Worm (Caenorhabditis elegans): Measurements from ENCODE around the gene frpr-8.

frpr-8 gene

ce11 chrX:8750209-8750608 is 52.6 kb downstream of the frpr-8 start (continued):
- TF ChIP-seq F49E8.2 (tag; optimal IDR thresholded peaks at IDR 0.05; ENCODE audit: borderline replicate concordance), result no peak
- TF ChIP-seq daf-16 (GFP tag; optimal IDR thresholded peaks at IDR 0.05), result no peak
- peak; percentile 73 for TF ChIP-seq daf-16 (tag; optimal IDR thresholded peaks at IDR 0.05)
- peak; percentile 17 for TF ChIP-seq gei-8 (GFP tag; optimal IDR thresholded peaks at IDR 0.05)
- no peak for TF ChIP-seq ceh-62 (tag; optimal IDR thresholded peaks at IDR 0.05)
- TF ChIP-seq nhr-48 (tag; optimal IDR thresholded peaks at IDR 0.05), result peak; percentile 55
- TF ChIP-seq nhr-25 (tag; optimal IDR thresholded peaks at IDR 0.05; ENCODE audit: borderline replicate concordance, insufficient read depth), result no peak
- peak in 1 of 2 experiments; percentile 71 for TF ChIP-seq mdl-1 (tag; optimal IDR thresholded peaks at IDR 0.05)
- TF ChIP-seq ZK337.2 (GFP tag; IDR thresholded peaks at IDR 0.05), result no peak
- TF ChIP-seq zip-2 (tag; optimal IDR thresholded peaks at IDR 0.05), result no peak
- TF ChIP-seq unc-62 (GFP tag; optimal IDR thresholded peaks at IDR 0.05 in 1 of 2), result peak in 1 of 2 experiments; percentile 76
- TF ChIP-seq unc-62 (tag; optimal IDR thresholded peaks at IDR 0.05), result no peak
- TF ChIP-seq hlh-11 (tag; optimal IDR thresholded peaks at IDR 0.05), result peak; percentile 80
- no peak for TF ChIP-seq ceh-20 (GFP tag; IDR thresholded peaks at IDR 0.05)
- no peak for TF ChIP-seq hif-1 (tag; optimal IDR thresholded peaks at IDR 0.05)
- no peak for TF ChIP-seq egl-43 (GFP tag; IDR thresholded peaks at IDR 0.05)
- TF ChIP-seq mxl-2 (GFP tag; conservative IDR thresholded peaks at IDR 0.05), result 0 out of 2 replicates have a peak, but pooled peaks have one; percentile 32
- TF ChIP-seq nhr-42 (GFP tag; IDR thresholded peaks at IDR 0.05), result no peak
- peak; percentile 49 for TF ChIP-seq mxl-3 (GFP tag; optimal IDR thresholded peaks at IDR 0.05)
- peak; percentile 24 for TF ChIP-seq nhr-6 (tag; optimal IDR thresholded peaks at IDR 0.05)
- TF ChIP-seq skn-1 (tag; optimal IDR thresholded peaks at IDR 0.05), result no peak
- no peak for TF ChIP-seq nhr-76 (tag; optimal IDR thresholded peaks at IDR 0.05)
- no peak for TF ChIP-seq lin-38 (GFP tag; IDR thresholded peaks at IDR 0.05)
- no peak for TF ChIP-seq egl-27 (tag; optimal IDR thresholded peaks at IDR 0.05)
- TF ChIP-seq duxl-1 (tag; optimal IDR thresholded peaks at IDR 0.05; ENCODE audit: poor library complexity), result no peak
- no peak for TF ChIP-seq hmg-1.1 (GFP tag; IDR thresholded peaks at IDR 0.05)
- peak; percentile 64 for TF ChIP-seq hlh-30 (tag; optimal IDR thresholded peaks at IDR 0.05; ENCODE audit: insufficient read depth)
- TF ChIP-seq dve-1 (tag; optimal IDR thresholded peaks at IDR 0.05; ENCODE audit: insufficient read depth), result peak; percentile 77
- no peak for TF ChIP-seq daf-8 (GFP tag; IDR thresholded peaks at IDR 0.05)
- TF ChIP-seq T26A8.4 (GFP tag; IDR thresholded peaks at IDR 0.05), result no peak
- TF ChIP-seq arid-1 (GFP tag; conservative IDR thresholded peaks at IDR 0.05), result no peak
- no peak for TF ChIP-seq ceh-32 (tag; optimal IDR thresholded peaks at IDR 0.05; ENCODE audit: poor library complexity)
- no peak for TF ChIP-seq madf-5 (GFP tag; IDR thresholded peaks at IDR 0.05)
- no peak for TF ChIP-seq F37D6.2 (tag; optimal IDR thresholded peaks at IDR 0.05)
- TF ChIP-seq nhr-102 (tag; optimal IDR thresholded peaks at IDR 0.05), result peak; percentile 37
- TF ChIP-seq ceh-28 (tag; optimal IDR thresholded peaks at IDR 0.05), result no peak
- no peak for TF ChIP-seq zip-11 (GFP tag; IDR thresholded peaks at IDR 0.05)
- peak; percentile 28 for TF ChIP-seq nhr-77 (tag; optimal IDR thresholded peaks at IDR 0.05)
- no peak for TF ChIP-seq R02D3.7 (tag; optimal IDR thresholded peaks at IDR 0.05)
- no peak for TF ChIP-seq ceh-44 (GFP tag; IDR thresholded peaks at IDR 0.05)
- no peak for TF ChIP-seq mdt-29 (GFP tag; IDR thresholded peaks at IDR 0.05)
- TF ChIP-seq tra-1 (GFP tag; IDR thresholded peaks at IDR 0.05), result peak; percentile 58
- TF ChIP-seq zfp-2 (tag; optimal IDR thresholded peaks at IDR 0.05), result no peak
- no peak for TF ChIP-seq lin-1 (GFP tag; IDR thresholded peaks at IDR 0.05)
- TF ChIP-seq dmd-6 (GFP tag; IDR thresholded peaks at IDR 0.05), result peak; percentile 90
- no peak for TF ChIP-seq pha-4 (GFP tag; IDR thresholded peaks at IDR 0.05)
- no peak for TF ChIP-seq pha-4 (tag; optimal IDR thresholded peaks at IDR 0.05)
- no peak for TF ChIP-seq aly-2 (tag; optimal IDR thresholded peaks at IDR 0.05)
- TF ChIP-seq fkh-10 (GFP tag; optimal IDR thresholded peaks at IDR 0.05), result no peak
- no peak for TF ChIP-seq Y75B8A.6 (GFP tag; IDR thresholded peaks at IDR 0.05)
- no peak for TF ChIP-seq nhr-237 (tag; optimal IDR thresholded peaks at IDR 0.05)
